Fruit fly (Drosophila melanogaster) whole organism, embryonic: ENCODE results near the gene Ssadh.

Experiments
- Adf1 ChIP-seq: fragments of 200-800 bp; sonication (Bioruptor generic); IDR thresholded peaks from 2 replicates; pipeline ENCODE4 v1.3.6; 2022; ENCODE audit warnings: missing biosample characterization, missing genetic modification characterization
- CG10267 ChIP-seq: fragments of 200-800 bp; sonication (Bioruptor generic); optimal IDR thresholded peaks from 2 replicates; lab custom pipeline; 2018; ENCODE audit warnings: missing biosample characterization, mild to moderate bottlenecking, missing genetic modification characterization, moderate library complexity
- CG10366 ChIP-seq: fragments of 200-800 bp; sonication (Bioruptor generic); IDR thresholded peaks from 2 replicates; pipeline ENCODE4 v1.3.6; 2022; ENCODE audit warnings: missing biosample characterization, missing genetic modification characterization
- CG10543 ChIP-seq: fragments of 200-800 bp; sonication (Bioruptor generic); optimal IDR thresholded peaks from 3 replicates; lab custom pipeline; 2017; ENCODE audit warnings: missing biosample characterization, mild to moderate bottlenecking, missing genetic modification characterization, moderate library complexity
- CG10959 ChIP-seq: fragments of 200-800 bp; sonication (Bioruptor generic); IDR thresholded peaks from 2 replicates; pipeline ENCODE4 v1.3.6; 2022; ENCODE audit warnings: missing biosample characterization, missing genetic modification characterization
- CG11093 ChIP-seq: fragments of 200-800 bp; sonication (Bioruptor generic); IDR thresholded peaks from 3 replicates; pipeline ENCODE4 v1.3.6; 2022; ENCODE audit warnings: missing biosample characterization, missing genetic modification characterization
- CG13296 ChIP-seq: fragments of 200-800 bp; sonication (Bioruptor generic); optimal IDR thresholded peaks from 3 replicates; lab custom pipeline; 2018; ENCODE audit warnings: missing biosample characterization, mild to moderate bottlenecking, missing genetic modification characterization
- CG13894 ChIP-seq: fragments of 200-800 bp; sonication (Bioruptor generic); optimal IDR thresholded peaks from 3 replicates; lab custom pipeline; 2018; ENCODE audit warnings: missing biosample characterization, mild to moderate bottlenecking, missing genetic modification characterization, moderate library complexity
- CG15696 ChIP-seq: fragments of 200-800 bp; sonication (Bioruptor generic); optimal IDR thresholded peaks from 2 replicates; lab custom pipeline; 2019; ENCODE audit warnings: missing biosample characterization, mild to moderate bottlenecking, missing genetic modification characterization, moderate library complexity
- CG1647 ChIP-seq: fragments of 200-800 bp; sonication (Bioruptor generic); optimal IDR thresholded peaks from 3 replicates; lab custom pipeline; 2016; ENCODE audit warnings: missing biosample characterization, missing genetic modification characterization
- CG1792 ChIP-seq: fragments of 200-800 bp; sonication (Bioruptor generic); optimal IDR thresholded peaks from 2 replicates; lab custom pipeline; 2016; ENCODE audit warnings: missing biosample characterization, missing genetic modification characterization
- CG18599 ChIP-seq: fragments of 200-800 bp; sonication (Bioruptor generic); optimal IDR thresholded peaks from 3 replicates; lab custom pipeline; 2017; ENCODE audit warnings: missing biosample characterization, missing genetic modification characterization, mild to moderate bottlenecking, moderate library complexity, missing genetic modification reagents
- CG18619 ChIP-seq: fragments of 200-800 bp; sonication (Bioruptor generic); optimal IDR thresholded peaks from 3 replicates; lab custom pipeline; 2017; ENCODE audit warnings: missing biosample characterization, mild to moderate bottlenecking, missing genetic modification characterization
- CG2712 ChIP-seq: fragments of 200-800 bp; optimal IDR thresholded peaks from 3 replicates; lab custom pipeline; 2019; ENCODE audit warnings: missing biosample characterization, mild to moderate bottlenecking, missing genetic modification characterization, moderate library complexity
- CG31224 ChIP-seq: fragments of 200-800 bp; sonication (Bioruptor generic); IDR thresholded peaks from 2 replicates; pipeline ENCODE4 v1.3.6; 2022; ENCODE audit warnings: missing biosample characterization, missing genetic modification characterization
- CG33213 ChIP-seq: fragments of 200-800 bp; sonication (Bioruptor generic); optimal IDR thresholded peaks from 3 replicates; lab custom pipeline; 2016; ENCODE audit warnings: missing biosample characterization, missing genetic modification characterization
- CG4282 ChIP-seq: fragments of 200-800 bp; sonication (Bioruptor generic); optimal IDR thresholded peaks from 2 replicates; lab custom pipeline; 2016; ENCODE audit warnings: missing biosample characterization, missing genetic modification characterization
- CG4707 ChIP-seq: fragments of 200-800 bp; sonication (Bioruptor generic); optimal IDR thresholded peaks from 2 replicates; lab custom pipeline; 2018; ENCODE audit warnings: missing biosample characterization, mild to moderate bottlenecking, missing genetic modification characterization, moderate library complexity
- CG5180 ChIP-seq: fragments of 200-800 bp; sonication (Bioruptor generic); optimal IDR thresholded peaks from 3 replicates; lab custom pipeline; 2017; ENCODE audit warnings: missing biosample characterization, missing genetic modification characterization, mild to moderate bottlenecking, moderate library complexity, missing genetic modification reagents
- CG7271 ChIP-seq: fragments of 200-800 bp; sonication (Bioruptor generic); optimal IDR thresholded peaks from 2 replicates; lab custom pipeline; 2018; ENCODE audit warnings: missing biosample characterization, mild to moderate bottlenecking, missing genetic modification characterization, moderate library complexity
- CG8924 ChIP-seq: fragments of 200-800 bp; optimal IDR thresholded peaks from 3 replicates; lab custom pipeline; 2019; ENCODE audit warnings: missing biosample characterization, mild to moderate bottlenecking, missing genetic modification characterization, moderate library complexity
- CG8944 ChIP-seq: fragments of 200-800 bp; sonication (Bioruptor generic); optimal IDR thresholded peaks from 3 replicates; lab custom pipeline; 2016; ENCODE audit warnings: missing biosample characterization, missing genetic modification characterization
- Deaf1 ChIP-seq: fragments of 200-800 bp; optimal IDR thresholded peaks from 3 replicates; lab custom pipeline; 2019; ENCODE audit warnings: missing biosample characterization, mild to moderate bottlenecking, missing genetic modification characterization, moderate library complexity
- HLH54F ChIP-seq: fragments of 200-800 bp; sonication (Bioruptor generic); optimal IDR thresholded peaks from 3 replicates; lab custom pipeline; 2016; ENCODE audit warnings: missing biosample characterization, missing genetic modification characterization
- MBD-R2 ChIP-seq: fragments of 200-800 bp; sonication (Bioruptor generic); IDR thresholded peaks from 2 replicates; pipeline ENCODE4 v1.3.6; 2022; ENCODE audit warnings: missing biosample characterization, missing genetic modification characterization
- MTF-1 ChIP-seq: fragments of 200-800 bp; sonication (Bioruptor generic); optimal IDR thresholded peaks from 2 replicates; lab custom pipeline; 2018; ENCODE audit warnings: missing biosample characterization, mild to moderate bottlenecking, missing genetic modification characterization, borderline replicate concordance
- Med ChIP-seq: fragments of 200-800 bp; sonication (Bioruptor generic); peaks from one replicate; lab custom pipeline; 2016; ENCODE audit warnings: missing biosample characterization, missing genetic modification characterization, mild to moderate bottlenecking, inconsistent platforms, moderate library complexity
- Meics ChIP-seq: fragments of 200-800 bp; sonication (Bioruptor generic); optimal IDR thresholded peaks from 2 replicates; lab custom pipeline; 2017; ENCODE audit warnings: missing biosample characterization, mild to moderate bottlenecking, missing genetic modification characterization
- abd-A ChIP-seq: fragments of 200-800 bp; sonication (Bioruptor generic); optimal IDR thresholded peaks from 3 replicates; lab custom pipeline; 2019; ENCODE audit warnings: missing biosample characterization, mild to moderate bottlenecking, missing genetic modification characterization, moderate library complexity
- aop ChIP-seq: fragments of 200-800 bp; sonication (Bioruptor generic); IDR thresholded peaks from 2 replicates; pipeline ENCODE4 v1.3.6; 2022; ENCODE audit warnings: missing biosample characterization, missing genetic modification characterization
- bbx ChIP-seq: fragments of 200-800 bp; sonication (Bioruptor generic); IDR thresholded peaks from 2 replicates; pipeline ENCODE4 v1.3.6; 2022; ENCODE audit warnings: missing biosample characterization, missing genetic modification characterization; ENCODE audit not compliant: partially characterized antibody
- caup ChIP-seq: fragments of 200-800 bp; sonication (Bioruptor generic); optimal IDR thresholded peaks from 3 replicates; lab custom pipeline; 2017; ENCODE audit warnings: missing biosample characterization, mild to moderate bottlenecking, missing genetic modification characterization, moderate library complexity; ENCODE audit not compliant: severe bottlenecking
- cg ChIP-seq: fragments of 200-800 bp; sonication (Bioruptor generic); optimal IDR thresholded peaks from 3 replicates; lab custom pipeline; 2019; ENCODE audit warnings: missing biosample characterization, mild to moderate bottlenecking, missing genetic modification characterization, moderate library complexity
- crp ChIP-seq, 2 experiments: fragments of 200-800 bp; sonication (Bioruptor generic); optimal IDR thresholded peaks; 2 replicates in 1 of 2; 3 replicates in 1 of 2; lab custom pipeline; 2017; ENCODE audit warnings: missing biosample characterization in 2 of 2, missing genetic modification characterization in 2 of 2, mild to moderate bottlenecking in 1 of 2, moderate library complexity in 1 of 2
- dan ChIP-seq: fragments of 200-800 bp; sonication (Bioruptor generic); IDR thresholded peaks from 2 replicates; pipeline ENCODE4 v1.3.6; 2022; ENCODE audit warnings: missing biosample characterization, missing genetic modification characterization
- dmrt99B ChIP-seq: fragments of 200-800 bp; sonication (Bioruptor generic); optimal IDR thresholded peaks from 2 replicates; lab custom pipeline; 2018; ENCODE audit warnings: missing biosample characterization, mild to moderate bottlenecking, missing genetic modification characterization, moderate library complexity
- emc ChIP-seq: fragments of 200-800 bp; sonication (Bioruptor generic); optimal IDR thresholded peaks from 2 replicates; lab custom pipeline; 2016; ENCODE audit warnings: missing biosample characterization, missing genetic modification characterization
- esg ChIP-seq: fragments of 200-800 bp; sonication (Bioruptor generic); conservative IDR thresholded peaks from 2 replicates; pipeline ENCODE4 v1.3.6; 2022; ENCODE audit warnings: missing biosample characterization, missing genetic modification characterization
- ewg ChIP-seq: fragments of 200-800 bp; sonication (Bioruptor generic); optimal IDR thresholded peaks from 3 replicates; lab custom pipeline; 2017; ENCODE audit warnings: mild to moderate bottlenecking, missing biosample characterization, missing genetic modification reagents, missing genetic modification characterization
- gce ChIP-seq: fragments of 200-800 bp; sonication (Bioruptor generic); IDR thresholded peaks from 3 replicates; pipeline ENCODE4 v1.3.6; 2022; ENCODE audit warnings: missing biosample characterization, missing genetic modification characterization
- onecut ChIP-seq: fragments of 200-800 bp; sonication (Bioruptor generic); IDR thresholded peaks from 2 replicates; pipeline ENCODE4 v1.3.6; 2022; ENCODE audit warnings: missing biosample characterization, missing genetic modification characterization
- org-1 ChIP-seq: fragments of 200-800 bp; sonication (Bioruptor generic); optimal IDR thresholded peaks from 2 replicates; lab custom pipeline; 2017; ENCODE audit warnings: missing biosample characterization, missing genetic modification characterization
- pros ChIP-seq: fragments of 200-800 bp; sonication (Bioruptor generic); optimal IDR thresholded peaks from 3 replicates; lab custom pipeline; 2019; ENCODE audit warnings: missing biosample characterization, mild to moderate bottlenecking, missing genetic modification characterization, moderate library complexity
- ranshi ChIP-seq: fragments of 200-800 bp; sonication (Bioruptor generic); IDR thresholded peaks from 2 replicates; pipeline ENCODE4 v1.3.6; 2022; ENCODE audit warnings: missing biosample characterization, missing genetic modification characterization
- sd ChIP-seq: fragments of 200-800 bp; sonication (Bioruptor generic); optimal IDR thresholded peaks from 3 replicates; lab custom pipeline; 2018; ENCODE audit warnings: missing biosample characterization, mild to moderate bottlenecking, missing genetic modification characterization, moderate library complexity
- shn ChIP-seq: fragments of 200-800 bp; sonication (Bioruptor generic); optimal IDR thresholded peaks from 3 replicates; lab custom pipeline; 2016; ENCODE audit warnings: missing biosample characterization, missing genetic modification characterization
- sqz ChIP-seq: fragments of 200-800 bp; sonication (Bioruptor generic); optimal IDR thresholded peaks from 3 replicates; lab custom pipeline; 2018; ENCODE audit warnings: missing biosample characterization, mild to moderate bottlenecking, missing genetic modification characterization
- trem ChIP-seq: fragments of 200-800 bp; optimal IDR thresholded peaks from 3 replicates; lab custom pipeline; 2019; ENCODE audit warnings: missing biosample characterization, mild to moderate bottlenecking, missing genetic modification characterization, moderate library complexity
- usp ChIP-seq: fragments of >200 bp; optimal IDR thresholded peaks from 2 replicates; lab custom pipeline; 2017; ENCODE audit warnings: missing biosample characterization, missing genetic modification characterization

Ssadh gene

dm6 chr3R:25591500-25591899, 35.2 kb downstream of the Ssadh start (continued):
- TF ChIP-seq dan (GFP tag; lab: Robert Waterston, UW) (no peak), trem (tag; lab: Kevin White, UChicago) (peak; percentile 24), CG10267 (tag; lab: Kevin White, UChicago) (peak; percentile 39), CG15696 (peak; percentile 40), bbx (GFP tag; lab: Robert Waterston, UW) (no peak), CG18599 (GFP tag; lab: Kevin White, UChicago) (peak; percentile 27), MTF-1 (GFP tag; lab: Kevin White, UChicago) (no peak), CG10959 (GFP tag; lab: Robert Waterston, UW) (no peak), CG7271 (tag; lab: Kevin White, UChicago) (peak; percentile 5), HLH54F (GFP tag; lab: Kevin White, UChicago) (no peak), CG1647 (GFP tag; lab: Kevin White, UChicago) (no peak), CG8924 (tag; lab: Kevin White, UChicago) (no peak), ranshi (no peak), usp (GFP tag; lab: Kevin White, UChicago) (no peak), gce (GFP tag; lab: Robert Waterston, UW) (no peak), CG4282 (no peak), org-1 (GFP tag; lab: Kevin White, UChicago) (no peak), CG4707 (no peak), crp (GFP tag; optimal IDR thresholded peaks at IDR 0.05; lab: Kevin White, UChicago) (no peak), Meics (GFP tag; lab: Kevin White, UChicago) (peak; percentile 2), emc (no peak), CG2712 (tag; lab: Kevin White, UChicago) (peak; percentile 33)

- peak; percentile 82 for TF ChIP-seq pros
- peak; percentile 87 for TF ChIP-seq sqz (GFP tag; lab: Kevin White, UChicago)
- TF ChIP-seq onecut (GFP tag; lab: Robert Waterston, UW): peak; percentile 94
- TF ChIP-seq ewg: peak; percentile 75
- peak; percentile 23 for TF ChIP-seq Deaf1 (tag; lab: Kevin White, UChicago)
- TF ChIP-seq CG11093 (GFP tag; lab: Robert Waterston, UW): no peak
- TF ChIP-seq CG18619 (GFP tag; lab: Kevin White, UChicago): no peak
- TF ChIP-seq abd-A (tag; lab: Kevin White, UChicago): peak; percentile 78
- TF ChIP-seq cg (GFP tag; lab: Kevin White, UChicago): peak; percentile 23
- TF ChIP-seq CG31224 (GFP tag; lab: Robert Waterston, UW): 0 out of 2 replicates have a peak, but pooled peaks have one; percentile 1
- TF ChIP-seq aop (GFP tag; lab: Robert Waterston, UW): no peak
- peak; percentile 52 for TF ChIP-seq CG5180 (GFP tag; lab: Kevin White, UChicago)
Observed at dm6 chr3R:25590850-25591410, 35.8 kb downstream of the Ssadh start.

DNA sequence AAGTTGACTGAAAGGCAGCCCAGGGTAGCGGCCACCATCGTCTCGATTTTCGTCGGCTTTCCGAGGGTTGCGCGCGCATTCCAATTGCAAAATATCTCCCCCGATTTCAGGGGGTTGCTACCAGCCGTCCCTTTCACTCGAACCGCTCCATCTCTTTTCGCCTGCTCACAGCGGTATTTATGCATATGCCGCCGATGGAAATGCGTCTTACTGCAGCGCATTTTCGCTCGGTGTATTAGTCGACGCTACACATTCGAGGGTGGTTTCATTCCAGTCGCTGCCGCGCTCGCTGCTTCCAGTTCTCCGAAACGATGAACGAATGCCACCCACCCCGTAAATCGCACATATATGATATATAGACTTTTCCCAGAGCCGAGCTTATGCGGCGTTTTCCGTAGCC, 37.6 kb downstream of the Ssadh start:
- no peak for TF ChIP-seq CG8944 (GFP tag; lab: Kevin White, UChicago)
- no peak for TF ChIP-seq MBD-R2
- no peak for TF ChIP-seq shn (GFP tag; lab: Kevin White, UChicago)
- TF ChIP-seq Adf1 (GFP tag; lab: Robert Waterston, UW): peak; percentile 53; the same call in 1 of the 2 replicates
- peak; percentile 73 for TF ChIP-seq Med (GFP tag; lab: Kevin White, UChicago)
- TF ChIP-seq esg (GFP tag; lab: Robert Waterston, UW): no peak
- TF ChIP-seq CG10366: no peak
- TF ChIP-seq CG33213 (GFP tag; lab: Kevin White, UChicago): no peak
- TF ChIP-seq CG13894 (tag; lab: Kevin White, UChicago): peak; percentile 48
- peak; percentile 13 for TF ChIP-seq caup (GFP tag; lab: Kevin White, UChicago)
- no peak for TF ChIP-seq dmrt99B (tag; lab: Kevin White, UChicago)
- peak; percentile 50 for TF ChIP-seq sd (tag; lab: Kevin White, UChicago)
- TF ChIP-seq CG1792 (GFP tag; lab: Kevin White, UChicago): no peak
- peak; percentile 26 for TF ChIP-seq CG10543 (GFP tag; lab: Kevin White, UChicago)
- TF ChIP-seq CG13296 (GFP tag; lab: Kevin White, UChicago): no peak
- TF ChIP-seq pros: peak; percentile 82
